Fruit fly (Drosophila melanogaster) whole organism, wandering third instar larva: Measurements from ENCODE around the gene CG6656.

Experiments used
- Dfd ChIP-seq: fragments of >200 bp; optimal IDR thresholded peaks from 2 replicates; lab custom pipeline; 2017; ENCODE audit warnings: missing biosample characterization, missing genetic modification characterization
- HLH106 ChIP-seq: fragments of 200-800 bp; optimal IDR thresholded peaks from 3 replicates; lab custom pipeline; 2019; ENCODE audit warnings: missing biosample characterization, mild to moderate bottlenecking, missing genetic modification characterization, moderate library complexity
- Jra ChIP-seq: sonication (Bioruptor generic); optimal IDR thresholded peaks from 2 replicates; lab custom pipeline; 2016; ENCODE audit warnings: missing biosample characterization, missing genetic modification characterization
- Mio ChIP-seq: sonication (Bioruptor generic); optimal IDR thresholded peaks from 2 replicates; lab custom pipeline; 2016; ENCODE audit warnings: missing biosample characterization, missing genetic modification characterization
- Myc ChIP-seq: fragments of >200 bp; optimal IDR thresholded peaks from 2 replicates; lab custom pipeline; 2017
- br ChIP-seq: fragments of 200-800 bp; sonication (Bioruptor generic); optimal IDR thresholded peaks from 2 replicates; lab custom pipeline; 2016; ENCODE audit warnings: missing biosample characterization, missing genetic modification characterization
- dmrt93B ChIP-seq: fragments of 200-800 bp; sonication (Bioruptor generic); optimal IDR thresholded peaks from 2 replicates; lab custom pipeline; 2018; ENCODE audit warnings: missing biosample characterization, mild to moderate bottlenecking, missing genetic modification characterization
- ey ChIP-seq: fragments of 200-800 bp; sonication (Bioruptor generic); optimal IDR thresholded peaks from 2 replicates; lab custom pipeline; 2016; ENCODE audit warnings: missing biosample characterization, missing genetic modification characterization
- jim ChIP-seq: fragments of 175-275, 200-325 bp; sonication (Bioruptor generic); optimal IDR thresholded peaks from 2 replicates; lab custom pipeline; 2016; ENCODE audit warnings: missing biosample characterization, mild to moderate bottlenecking, missing genetic modification characterization
- psq ChIP-seq: fragments of 200-800 bp; sonication (Bioruptor generic); optimal IDR thresholded peaks from 3 replicates; lab custom pipeline; 2017; ENCODE audit warnings: missing biosample characterization, mild to moderate bottlenecking, missing genetic modification characterization, moderate library complexity
- rgr ChIP-seq: fragments of 200-800 bp; sonication (Bioruptor generic); optimal IDR thresholded peaks from 3 replicates; lab custom pipeline; 2016; ENCODE audit warnings: missing biosample characterization, mild to moderate bottlenecking, missing genetic modification characterization
- tai ChIP-seq: sonication (Bioruptor generic); optimal IDR thresholded peaks from 2 replicates; lab custom pipeline; 2016; ENCODE audit warnings: missing biosample characterization, missing genetic modification characterization
- usp ChIP-seq: fragments of >200 bp; optimal IDR thresholded peaks from 2 replicates; lab custom pipeline; 2017; ENCODE audit warnings: missing biosample characterization, missing genetic modification characterization
- woc ChIP-seq: sonication (Bioruptor generic); optimal IDR thresholded peaks from 2 replicates; lab custom pipeline; 2016; ENCODE audit warnings: missing biosample characterization, mild to moderate bottlenecking, missing genetic modification characterization

DNA sequence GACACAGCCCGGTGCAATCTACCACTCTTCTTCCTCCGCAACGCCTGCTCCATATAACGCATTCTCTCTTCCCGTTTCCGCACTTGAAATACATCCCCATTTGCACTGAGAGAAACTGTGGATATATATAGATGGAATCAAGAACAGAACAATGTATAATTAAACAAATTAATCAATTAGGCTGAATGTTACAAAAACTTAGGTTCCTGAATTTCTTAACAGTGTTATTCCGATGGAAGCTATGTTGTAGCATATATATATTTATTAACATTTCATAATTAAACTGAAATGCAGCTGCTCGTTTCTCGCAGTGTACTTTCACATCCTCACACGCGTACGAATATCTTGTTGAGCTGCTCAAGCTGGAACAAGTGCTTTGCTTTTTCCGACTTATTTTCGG lies 15.6 kb upstream of the CG6656 start:
- peak; percentile 89 for TF ChIP-seq woc (GFP tag; lab: Kevin White, UChicago)
- TF ChIP-seq jim (GFP tag; lab: Kevin White, UChicago), result no peak
- TF ChIP-seq dmrt93B (GFP tag; lab: Kevin White, UChicago), result peak; percentile 84
- no peak for TF ChIP-seq Dfd (GFP tag; lab: Kevin White, UChicago)
- TF ChIP-seq Jra (GFP tag; lab: Kevin White, UChicago), result peak; percentile 85
- no peak for TF ChIP-seq usp (GFP tag; lab: Kevin White, UChicago)
- TF ChIP-seq psq, result peak; percentile 94
- TF ChIP-seq Myc, result no peak
- peak; percentile 92 for TF ChIP-seq rgr (GFP tag; lab: Kevin White, UChicago)
- peak; percentile 83 for TF ChIP-seq tai (GFP tag; lab: Kevin White, UChicago)
- TF ChIP-seq HLH106 (tag; lab: Kevin White, UChicago), result peak; percentile 95
- TF ChIP-seq br, result peak; percentile 95
- TF ChIP-seq Mio (GFP tag; lab: Kevin White, UChicago), result peak; percentile 12
- TF ChIP-seq ey, result peak; percentile 95
